Fruit fly (Drosophila melanogaster) whole organism, embryonic: ENCODE data around the gene hll.

Experiments
- Abd-B ChIP-seq: fragments of 200-800 bp; sonication (Bioruptor generic); optimal IDR thresholded peaks from 2 replicates; lab custom pipeline; 2018; ENCODE audit warnings: missing biosample characterization, mild to moderate bottlenecking, missing genetic modification characterization, moderate library complexity
- Aef1 ChIP-seq: fragments of 200-800 bp; sonication (Bioruptor generic); IDR thresholded peaks from 3 replicates; pipeline ENCODE4 v1.3.6; 2022; ENCODE audit warnings: missing biosample characterization, missing genetic modification characterization
- Atf-2 ChIP-seq: fragments of 200-800 bp; sonication (Bioruptor generic); optimal IDR thresholded peaks from 2 replicates; lab custom pipeline; 2016; ENCODE audit warnings: missing biosample characterization, missing genetic modification characterization
- CG10274 ChIP-seq: fragments of 200-800 bp; sonication (Bioruptor generic); optimal IDR thresholded peaks from 3 replicates; lab custom pipeline; 2017; ENCODE audit warnings: missing biosample characterization, mild to moderate bottlenecking, missing genetic modification characterization
- CG11696 ChIP-seq: fragments of 200-800 bp; sonication (Bioruptor generic); IDR thresholded peaks from 2 replicates; pipeline ENCODE4 v1.3.6; 2022; ENCODE audit warnings: missing biosample characterization, missing genetic modification characterization
- CG12155 ChIP-seq: fragments of 200-800 bp; sonication (Bioruptor generic); optimal IDR thresholded peaks from 3 replicates; lab custom pipeline; 2016; ENCODE audit warnings: missing biosample characterization, missing genetic modification characterization
- CG13894 ChIP-seq: fragments of 200-800 bp; sonication (Bioruptor generic); optimal IDR thresholded peaks from 3 replicates; lab custom pipeline; 2018; ENCODE audit warnings: missing biosample characterization, mild to moderate bottlenecking, missing genetic modification characterization, moderate library complexity
- CG14860 ChIP-seq: fragments of 200-800 bp; sonication (Bioruptor generic); IDR thresholded peaks from 3 replicates; pipeline ENCODE4 v1.3.6; 2022; ENCODE audit warnings: missing biosample characterization, missing genetic modification characterization; ENCODE audit not compliant: partially characterized antibody
- CG15479 ChIP-seq: fragments of 200-800 bp; sonication (Bioruptor generic); optimal IDR thresholded peaks from 3 replicates; lab custom pipeline; 2019; ENCODE audit warnings: missing biosample characterization, mild to moderate bottlenecking, missing genetic modification characterization, moderate library complexity
- CG15601 ChIP-seq: fragments of 200-800 bp; sonication (Bioruptor generic); optimal IDR thresholded peaks from 3 replicates; lab custom pipeline; 2019; ENCODE audit warnings: missing biosample characterization, mild to moderate bottlenecking, missing genetic modification characterization, moderate library complexity
- CG16863 ChIP-seq: fragments of 200-800 bp; sonication (Bioruptor generic); optimal IDR thresholded peaks from 3 replicates; lab custom pipeline; 2016; ENCODE audit warnings: missing biosample characterization, missing genetic modification characterization
- CG2129 ChIP-seq: fragments of 200-800 bp; sonication (Bioruptor generic); IDR thresholded peaks from 2 replicates; pipeline ENCODE4 v1.3.6; 2022; ENCODE audit warnings: missing biosample characterization, missing genetic modification characterization; ENCODE audit not compliant: partially characterized antibody
- CG2712 ChIP-seq: fragments of 200-800 bp; optimal IDR thresholded peaks from 3 replicates; lab custom pipeline; 2019; ENCODE audit warnings: missing biosample characterization, mild to moderate bottlenecking, missing genetic modification characterization, moderate library complexity
- CG32772 ChIP-seq: fragments of 200-800 bp; sonication (Bioruptor generic); IDR thresholded peaks from 2 replicates; pipeline ENCODE4 v1.3.6; 2022; ENCODE audit warnings: missing biosample characterization, missing genetic modification characterization
- CG34376 ChIP-seq: fragments of 200-800 bp; sonication (Bioruptor generic); optimal IDR thresholded peaks from 2 replicates; lab custom pipeline; 2018; ENCODE audit warnings: missing biosample characterization, mild to moderate bottlenecking, missing genetic modification characterization
- CG5245 ChIP-seq: fragments of 200-800 bp; sonication (Bioruptor generic); optimal IDR thresholded peaks from 3 replicates; lab custom pipeline; 2016; ENCODE audit warnings: missing biosample characterization, missing genetic modification characterization
- CG6791 ChIP-seq: fragments of 200-800 bp; sonication (Bioruptor generic); IDR thresholded peaks from 3 replicates; pipeline ENCODE4 v1.3.6; 2022; ENCODE audit warnings: missing biosample characterization, missing genetic modification characterization; ENCODE audit not compliant: partially characterized antibody
- CG7271 ChIP-seq: fragments of 200-800 bp; sonication (Bioruptor generic); optimal IDR thresholded peaks from 2 replicates; lab custom pipeline; 2018; ENCODE audit warnings: missing biosample characterization, mild to moderate bottlenecking, missing genetic modification characterization, moderate library complexity
- CG9817 ChIP-seq: fragments of 200-800 bp; sonication (Bioruptor generic); optimal IDR thresholded peaks from 2 replicates; lab custom pipeline; 2018; ENCODE audit warnings: missing biosample characterization, mild to moderate bottlenecking, missing genetic modification characterization, moderate library complexity
- ERR ChIP-seq: fragments of 200-800 bp; sonication (Bioruptor generic); optimal IDR thresholded peaks from 2 replicates; lab custom pipeline; 2016; ENCODE audit warnings: missing biosample characterization, missing genetic modification characterization
- Elba2 ChIP-seq: fragments of 200-800 bp; sonication (Bioruptor generic); optimal IDR thresholded peaks from 3 replicates; lab custom pipeline; 2016; ENCODE audit warnings: missing biosample characterization, missing genetic modification characterization
- Ets65A ChIP-seq: fragments of 200-800 bp; sonication (Bioruptor generic); peaks from one replicate; lab custom pipeline; 2016; ENCODE audit warnings: missing biosample characterization, missing genetic modification characterization
- Gsc ChIP-seq: fragments of 200-800 bp; sonication (Bioruptor generic); IDR thresholded peaks from 2 replicates; pipeline ENCODE4 v1.3.6; 2022; ENCODE audit warnings: missing biosample characterization, missing genetic modification characterization
- Hey ChIP-seq: fragments of 200-800 bp; sonication (Bioruptor generic); optimal IDR thresholded peaks from 3 replicates; lab custom pipeline; 2018; ENCODE audit warnings: missing biosample characterization, mild to moderate bottlenecking, missing genetic modification characterization
- Lhr ChIP-seq: fragments of 200-800 bp; sonication (Bioruptor generic); optimal IDR thresholded peaks from 3 replicates; lab custom pipeline; 2017; ENCODE audit warnings: mild to moderate bottlenecking, missing biosample characterization, missing genetic modification reagents, missing genetic modification characterization
- Lim3 ChIP-seq: fragments of 200-800 bp; sonication (Bioruptor generic); IDR thresholded peaks from 2 replicates; pipeline ENCODE4 v1.3.6; 2022; ENCODE audit warnings: missing biosample characterization, missing genetic modification characterization
- Stat92E ChIP-seq, 3 experiments: fragments of >200 bp in 2 of 3; fragments of 200-800 bp in 1 of 3; sonication (Bioruptor generic) in 1 of 3; optimal IDR thresholded peaks; 2 replicates each; lab custom pipeline; 2017 to 2019; ENCODE audit warnings: missing biosample characterization in 3 of 3, missing genetic modification characterization in 3 of 3, mild to moderate bottlenecking in 1 of 3, moderate library complexity in 1 of 3
- Usf ChIP-seq: fragments of 200-800 bp; sonication (Bioruptor generic); optimal IDR thresholded peaks from 2 replicates; lab custom pipeline; 2017; ENCODE audit warnings: missing genotype, missing biosample characterization, missing genetic modification characterization
- Vsx1 ChIP-seq: fragments of 200-800 bp; sonication (Bioruptor generic); optimal IDR thresholded peaks from 2 replicates; lab custom pipeline; 2017; ENCODE audit warnings: missing biosample characterization, mild to moderate bottlenecking, missing genetic modification characterization, missing genetic modification reagents
- cg ChIP-seq: fragments of 200-800 bp; sonication (Bioruptor generic); optimal IDR thresholded peaks from 3 replicates; lab custom pipeline; 2019; ENCODE audit warnings: missing biosample characterization, mild to moderate bottlenecking, missing genetic modification characterization, moderate library complexity
- cwo ChIP-seq: fragments of 200-800 bp; sonication (Bioruptor generic); optimal IDR thresholded peaks from 3 replicates; lab custom pipeline; 2017; ENCODE audit warnings: missing biosample characterization, missing genetic modification characterization, mild to moderate bottlenecking, moderate library complexity, missing genetic modification reagents
- fd64A ChIP-seq: fragments of 200-800 bp; sonication (Bioruptor generic); optimal IDR thresholded peaks from 3 replicates; lab custom pipeline; 2018; ENCODE audit warnings: missing biosample characterization, mild to moderate bottlenecking, missing genetic modification characterization
- gcm ChIP-seq: fragments of 200-800 bp; sonication (Bioruptor generic); optimal IDR thresholded peaks from 2 replicates; lab custom pipeline; 2019; ENCODE audit warnings: missing biosample characterization, mild to moderate bottlenecking, missing genetic modification characterization, moderate library complexity
- jigr1 ChIP-seq: fragments of 200-800 bp; sonication (Bioruptor generic); IDR thresholded peaks from 3 replicates; pipeline ENCODE4 v1.3.6; 2022; ENCODE audit warnings: missing biosample characterization, missing genetic modification characterization
- kni ChIP-seq: fragments of 200-800 bp; sonication (Bioruptor generic); optimal IDR thresholded peaks from 3 replicates; lab custom pipeline; 2017; ENCODE audit warnings: mild to moderate bottlenecking, missing biosample characterization, missing genetic modification reagents, missing genetic modification characterization
- lilli ChIP-seq: fragments of 200-800 bp; sonication (Bioruptor generic); optimal IDR thresholded peaks from 3 replicates; lab custom pipeline; 2016; ENCODE audit warnings: missing biosample characterization, missing genetic modification characterization
- luna ChIP-seq: fragments of 200-800 bp; sonication (Bioruptor generic); optimal IDR thresholded peaks from 2 replicates; lab custom pipeline; 2016; ENCODE audit warnings: missing biosample characterization, missing genetic modification characterization
- phol ChIP-seq: fragments of 200-800 bp; sonication (Bioruptor generic); optimal IDR thresholded peaks from 3 replicates; lab custom pipeline; 2018; ENCODE audit warnings: missing biosample characterization, mild to moderate bottlenecking, missing genetic modification characterization, moderate library complexity
- ranshi ChIP-seq: fragments of 200-800 bp; sonication (Bioruptor generic); IDR thresholded peaks from 2 replicates; pipeline ENCODE4 v1.3.6; 2022; ENCODE audit warnings: missing biosample characterization, missing genetic modification characterization
- repo ChIP-seq: fragments of 200-800 bp; sonication (Bioruptor generic); optimal IDR thresholded peaks from 2 replicates; lab custom pipeline; 2016; ENCODE audit warnings: missing biosample characterization, missing genetic modification characterization
- rib ChIP-seq: fragments of 200-800 bp; sonication (Bioruptor generic); IDR thresholded peaks from 2 replicates; pipeline ENCODE4 v1.3.6; 2022; ENCODE audit warnings: missing biosample characterization, missing genetic modification characterization
- shn ChIP-seq: fragments of 200-800 bp; sonication (Bioruptor generic); optimal IDR thresholded peaks from 3 replicates; lab custom pipeline; 2016; ENCODE audit warnings: missing biosample characterization, missing genetic modification characterization
- stc ChIP-seq: fragments of 200-800 bp; sonication (Bioruptor generic); IDR thresholded peaks from 2 replicates; pipeline ENCODE4 v1.3.6; 2022; ENCODE audit warnings: missing biosample characterization, missing genetic modification characterization
- tll ChIP-seq, 2 experiments: fragments of 200-800 bp in 1 of 2; fragments of >200 bp in 1 of 2; sonication (Bioruptor generic) in 1 of 2; optimal IDR thresholded peaks; 2 replicates each; lab custom pipeline; 2017 to 2019; ENCODE audit warnings: missing biosample characterization in 2 of 2, missing genetic modification characterization in 2 of 2, mild to moderate bottlenecking in 1 of 2, moderate library complexity in 1 of 2
- ttk ChIP-seq: fragments of 200-800 bp; sonication (Bioruptor generic); IDR thresholded peaks from 2 replicates; pipeline ENCODE4 v2.1.2; 2022; ENCODE audit warnings: missing biosample characterization, missing genetic modification characterization
- wdn ChIP-seq: fragments of 200-800 bp; sonication (Bioruptor generic); IDR thresholded peaks from 2 replicates; pipeline ENCODE4 v1.3.6; 2022; ENCODE audit warnings: missing biosample characterization, missing genetic modification characterization

hll gene

DNA sequence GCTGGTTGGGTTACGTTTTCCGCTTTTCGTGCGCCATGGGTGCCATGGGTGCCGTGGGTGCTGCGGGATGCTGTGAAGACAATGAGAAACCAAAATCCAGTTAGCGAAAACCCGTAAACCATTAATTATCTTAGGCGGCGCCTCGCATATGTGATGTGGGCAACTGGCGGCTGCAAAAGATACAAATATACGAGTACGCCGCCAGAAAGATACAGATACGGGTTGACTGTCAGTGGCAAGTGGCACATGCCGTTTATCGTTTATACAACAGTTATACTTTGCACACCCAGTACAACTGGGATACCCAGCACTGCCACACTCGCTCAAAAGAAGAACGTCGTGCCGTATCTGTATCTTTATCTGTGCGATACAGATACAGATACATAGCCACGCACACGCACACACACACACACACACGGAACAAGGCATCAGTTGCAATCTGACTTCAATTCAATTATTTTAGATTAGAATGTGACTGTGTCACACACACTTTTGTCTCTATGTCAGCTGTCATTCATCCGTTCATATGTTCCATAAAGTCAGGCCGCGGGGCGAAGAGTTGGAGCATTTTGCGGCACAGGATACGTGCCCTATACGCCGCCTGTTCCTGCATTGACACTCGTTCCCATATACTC is 18.9 kb downstream of the hll start:
- TF ChIP-seq Lim3 (GFP tag; lab: Robert Waterston, UW): 0 out of 2 replicates have a peak, but pooled peaks have one; percentile 6
- TF ChIP-seq Abd-B (GFP tag; lab: Kevin White, UChicago): no peak
- TF ChIP-seq CG9817 (tag; lab: Kevin White, UChicago): no peak
- no peak for TF ChIP-seq Lhr
- no peak for TF ChIP-seq fd64A
- TF ChIP-seq stc (GFP tag; lab: Robert Waterston, UW): no peak
- no peak for TF ChIP-seq luna (GFP tag; lab: Kevin White, UChicago)
- TF ChIP-seq Ets65A (GFP tag; lab: Kevin White, UChicago): peak; percentile 72
- TF ChIP-seq CG11696 (GFP tag; lab: Robert Waterston, UW): no peak
- no peak for TF ChIP-seq CG2129 (GFP tag; lab: Robert Waterston, UW)
- TF ChIP-seq CG2712 (tag; lab: Kevin White, UChicago): no peak
- peak; percentile 92 for TF ChIP-seq CG15479 (GFP tag; lab: Kevin White, UChicago)
- no peak for TF ChIP-seq CG10274 (GFP tag; lab: Kevin White, UChicago)
- no peak for TF ChIP-seq jigr1
- TF ChIP-seq Stat92E (GFP tag; optimal IDR thresholded peaks at IDR 0.05; lab: Kevin White, UChicago): no peak
- TF ChIP-seq ttk: no peak
- no peak for TF ChIP-seq CG13894 (tag; lab: Kevin White, UChicago)
- no peak for TF ChIP-seq CG7271 (tag; lab: Kevin White, UChicago)
- TF ChIP-seq gcm (GFP tag; lab: Kevin White, UChicago): peak; percentile 67
- no peak for TF ChIP-seq rib
- TF ChIP-seq ranshi (GFP tag; lab: Robert Waterston, UW): no peak
- no peak for TF ChIP-seq Gsc (GFP tag; lab: Robert Waterston, UW)
- no peak for TF ChIP-seq Vsx1 (GFP tag; lab: Kevin White, UChicago)
- TF ChIP-seq wdn (GFP tag; lab: Robert Waterston, UW): no peak
- TF ChIP-seq Usf (GFP tag; lab: Kevin White, UChicago): no peak
- TF ChIP-seq Elba2 (GFP tag; lab: Kevin White, UChicago): no peak
- no peak for TF ChIP-seq Hey
- peak in 1 of 2 experiments; percentile 17 for TF ChIP-seq tll (GFP tag; optimal IDR thresholded peaks at IDR 0.05; lab: Kevin White, UChicago)
- TF ChIP-seq Atf-2 (GFP tag; lab: Kevin White, UChicago): no peak
- no peak for TF ChIP-seq kni (GFP tag; lab: Kevin White, UChicago)
- TF ChIP-seq CG6791 (GFP tag; lab: Robert Waterston, UW): no peak
- TF ChIP-seq cg (GFP tag; lab: Kevin White, UChicago): peak; percentile 61
- TF ChIP-seq CG34376 (GFP tag; lab: Kevin White, UChicago): no peak
- TF ChIP-seq cwo (GFP tag; lab: Kevin White, UChicago): no peak
- no peak for TF ChIP-seq ERR (GFP tag; lab: Kevin White, UChicago)
- TF ChIP-seq lilli (GFP tag; lab: Kevin White, UChicago): no peak
- no peak for TF ChIP-seq repo (GFP tag; lab: Kevin White, UChicago)
- no peak for TF ChIP-seq shn
- no peak for TF ChIP-seq CG12155 (GFP tag; lab: Kevin White, UChicago)
- no peak for TF ChIP-seq CG16863 (GFP tag; lab: Kevin White, UChicago)
- TF ChIP-seq phol (tag; lab: Kevin White, UChicago): no peak
- no peak for TF ChIP-seq CG14860 (GFP tag; lab: Robert Waterston, UW)
- TF ChIP-seq CG15601 (tag; lab: Kevin White, UChicago): no peak
- TF ChIP-seq CG5245 (GFP tag; lab: Kevin White, UChicago): no peak
- TF ChIP-seq Aef1 (GFP tag; lab: Robert Waterston, UW): no peak
- TF ChIP-seq CG32772 (GFP tag; lab: Robert Waterston, UW): no peak
- TF ChIP-seq, all 482 proteins: peak for 6
